Fruit fly (Drosophila melanogaster) whole organism, wandering third instar larva: ENCODE data around the gene CAH1.

Experiments used
- CG9705 ChIP-seq: fragments of 200-800 bp; sonication (Bioruptor generic); optimal IDR thresholded peaks from 2 replicates; lab custom pipeline; 2018; ENCODE audit warnings: missing biosample characterization, mild to moderate bottlenecking, missing genetic modification characterization
- GATAd ChIP-seq: sonication (Bioruptor generic); optimal IDR thresholded peaks from 2 replicates; lab custom pipeline; 2016; ENCODE audit warnings: missing biosample characterization, missing genetic modification characterization
- HLH106 ChIP-seq: fragments of 200-800 bp; optimal IDR thresholded peaks from 3 replicates; lab custom pipeline; 2019; ENCODE audit warnings: missing biosample characterization, mild to moderate bottlenecking, missing genetic modification characterization, moderate library complexity
- Hr78 ChIP-seq: fragments of >200 bp; optimal IDR thresholded peaks from 2 replicates; lab custom pipeline; 2017; ENCODE audit warnings: missing biosample characterization, missing genetic modification characterization
- OdsH ChIP-seq: fragments of 200-800 bp; sonication (Bioruptor generic); optimal IDR thresholded peaks from 2 replicates; lab custom pipeline; 2016; ENCODE audit warnings: missing biosample characterization, mild to moderate bottlenecking, missing genetic modification characterization
- fru ChIP-seq: fragments of 200-800 bp; sonication (Bioruptor generic); optimal IDR thresholded peaks from 3 replicates; lab custom pipeline; 2016; ENCODE audit warnings: missing biosample characterization, mild to moderate bottlenecking, missing genetic modification characterization
- h ChIP-seq: fragments of 200-800 bp; sonication (Bioruptor generic); optimal IDR thresholded peaks from 3 replicates; lab custom pipeline; 2016; ENCODE audit warnings: missing biosample characterization, mild to moderate bottlenecking, missing genetic modification characterization
- jim ChIP-seq: fragments of 175-275, 200-325 bp; sonication (Bioruptor generic); optimal IDR thresholded peaks from 2 replicates; lab custom pipeline; 2016; ENCODE audit warnings: missing biosample characterization, mild to moderate bottlenecking, missing genetic modification characterization

DNA sequence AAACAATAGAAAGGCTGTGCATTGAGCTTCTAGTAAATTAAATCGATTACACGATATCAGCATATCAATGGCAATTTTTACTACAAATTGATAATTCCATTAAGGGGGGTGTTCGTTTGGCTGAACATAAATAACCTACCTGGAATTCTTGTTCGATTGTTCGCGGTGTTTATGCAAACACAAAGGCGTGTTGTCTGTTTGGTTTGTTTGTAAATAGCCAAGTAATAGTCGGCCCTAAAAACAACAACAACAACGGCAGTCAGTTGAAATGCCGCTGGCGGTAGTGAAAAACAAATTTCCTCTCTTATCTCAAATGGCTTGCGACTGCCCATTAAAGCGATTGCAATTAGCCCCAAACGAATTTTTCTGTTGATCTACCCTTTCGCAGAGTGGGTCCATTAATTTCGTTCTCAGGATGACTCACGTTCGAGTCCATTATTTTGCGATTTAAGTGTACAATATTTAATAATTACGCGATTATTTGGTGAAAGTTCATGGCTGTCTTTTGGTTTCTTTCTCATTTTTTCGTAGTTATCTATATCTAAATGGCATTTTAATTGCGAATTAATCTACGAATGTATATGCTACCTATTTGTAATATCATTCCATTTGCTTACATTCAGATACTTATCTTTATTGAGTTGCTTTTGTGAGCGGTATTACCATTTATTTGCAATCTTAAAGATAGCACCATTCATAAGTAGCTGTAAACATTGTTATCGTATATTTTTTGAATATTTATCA lies 35.4 kb downstream of the CAH1 start:
- peak; percentile 41 for TF ChIP-seq HLH106
- TF ChIP-seq CG9705 (GFP tag; lab: Kevin White, UChicago) = no peak
- peak; percentile 2 for TF ChIP-seq OdsH
- peak; percentile 41 for TF ChIP-seq h
- no peak for TF ChIP-seq Hr78 (GFP tag; lab: Kevin White, UChicago)
- TF ChIP-seq GATAd (GFP tag; lab: Kevin White, UChicago) = no peak
- no peak for TF ChIP-seq jim (GFP tag; lab: Kevin White, UChicago)
- TF ChIP-seq fru (GFP tag; lab: Kevin White, UChicago) = no peak
